Worm (Caenorhabditis elegans): Measurements from ENCODE around the gene enri-1.

DNA sequence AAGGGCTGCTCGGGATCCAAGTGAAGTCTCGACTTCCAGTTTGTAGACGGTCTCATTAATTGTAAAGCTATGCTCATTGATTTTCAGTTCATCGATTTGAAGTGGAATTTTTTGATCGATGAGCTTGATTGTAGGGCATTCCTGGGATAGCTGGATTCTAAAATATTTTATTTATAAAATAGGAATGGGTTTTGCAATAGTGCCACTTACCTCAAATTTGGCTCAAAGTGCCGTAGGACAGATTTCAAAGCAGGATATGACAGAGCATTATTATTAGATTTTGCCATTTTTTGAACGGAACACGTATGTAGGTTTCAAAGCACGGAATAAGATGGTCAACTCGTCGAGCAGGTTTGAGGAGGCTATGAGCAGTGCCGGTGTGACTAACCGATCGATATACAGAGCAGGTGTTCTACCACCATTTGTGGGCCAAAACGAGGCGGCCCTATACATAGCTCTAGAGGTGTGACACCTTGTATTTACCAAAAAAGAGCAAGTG, 45.5 kb downstream of the enri-1 start, which contains the start of gene fbxc-25:
- no peak for TF ChIP-seq nhr-11 (tag; optimal IDR thresholded peaks at IDR 0.05)
- no peak for TF ChIP-seq nfya-1 (tag; optimal IDR thresholded peaks at IDR 0.05)
- TF ChIP-seq hlh-15 (tag; optimal IDR thresholded peaks at IDR 0.05): no peak
- no peak for TF ChIP-seq hlh-6 (tag; optimal IDR thresholded peaks at IDR 0.05)
- no peak for TF ChIP-seq rnt-1 (tag; optimal IDR thresholded peaks at IDR 0.05)
- no peak for TF ChIP-seq ceh-45 (GFP tag; IDR thresholded peaks at IDR 0.05)
- TF ChIP-seq ceh-30 (tag; optimal IDR thresholded peaks at IDR 0.05): no peak
- no peak for TF ChIP-seq che-1 (tag; optimal IDR thresholded peaks at IDR 0.05)
- no peak for TF ChIP-seq eyg-1 (tag; optimal IDR thresholded peaks at IDR 0.05)
- TF ChIP-seq ceh-48 (tag; optimal IDR thresholded peaks at IDR 0.05): no peak
- no peak for TF ChIP-seq elt-4 (tag; optimal IDR thresholded peaks at IDR 0.05)
- no peak for TF ChIP-seq ama-1 (optimal IDR thresholded peaks at IDR 0.05)
- no peak for TF ChIP-seq sox-4 (tag; optimal IDR thresholded peaks at IDR 0.05)

All from whole organism, late embryonic.